Fruit fly (Drosophila melanogaster): Measurements from ENCODE around the gene Dred.

- TF ChIP-seq N (GFP tag; optimal IDR thresholded peaks at IDR 0.05) (no peak), sage (GFP tag; optimal IDR thresholded peaks at IDR 0.05) (no peak), tai (GFP tag; optimal IDR thresholded peaks at IDR 0.05) (no peak), Mio (GFP tag; optimal IDR thresholded peaks at IDR 0.05) (no peak), OdsH (GFP tag; optimal IDR thresholded peaks at IDR 0.05) (no peak)
These were observed 16.1 kb upstream of the Dred start for dm6 chr3L:19560005-19560694.

Measured in whole organism, wandering third instar larva.